Worm (Caenorhabditis elegans) whole organism, L4 larva: ENCODE data around the gene C33G3.4.

Experiments used
- D1046.2 ChIP-seq: fragments of 200-800 bp; sonication (Bioruptor generic); IDR thresholded peaks from 2 replicates; pipeline ENCODE4 v1.3.6; 2022; ENCODE audit warnings: missing genetic modification characterization, missing compliant biosample characterization
- F44E2.7 ChIP-seq: fragments of 200-800 bp; sonication (Bioruptor generic); IDR thresholded peaks from 2 replicates; pipeline ENCODE4 v2.1.2; 2022; ENCODE audit warnings: missing genetic modification characterization, missing compliant biosample characterization
- Y105C5A.15 ChIP-seq: fragments of 200-800 bp; sonication (Bioruptor generic); IDR thresholded peaks from 2 replicates; pipeline ENCODE4 v1.3.6; 2022; ENCODE audit warnings: missing genetic modification characterization, missing compliant biosample characterization
- Y5F2A.4 ChIP-seq: fragments of 200-800 bp; sonication (Bioruptor generic); optimal IDR thresholded peaks from 2 replicates; lab custom pipeline; 2018; ENCODE audit warnings: mild to moderate bottlenecking, missing genetic modification characterization, missing compliant biosample characterization
- Y75B8A.6 ChIP-seq: fragments of 200-800 bp; sonication (Bioruptor generic); IDR thresholded peaks from 2 replicates; pipeline ENCODE4 v1.3.6; 2022; ENCODE audit warnings: missing genetic modification reagents, missing genetic modification characterization, missing compliant biosample characterization
- ZK337.2 ChIP-seq: fragments of 200-800 bp; sonication (Bioruptor generic); IDR thresholded peaks from 2 replicates; pipeline ENCODE4 v1.3.6; 2022; ENCODE audit warnings: missing genetic modification reagents, missing genetic modification characterization, missing compliant biosample characterization
- arid-1 ChIP-seq: fragments of 200-800 bp; sonication (Bioruptor generic); conservative IDR thresholded peaks from 2 replicates; pipeline ENCODE4 v1.3.6; 2022; ENCODE audit warnings: missing genetic modification reagents, missing genetic modification characterization, missing compliant biosample characterization
- ceh-20 ChIP-seq: fragments of 200-800 bp; sonication (Bioruptor generic); IDR thresholded peaks from 2 replicates; pipeline ENCODE4 v1.3.6; 2022; ENCODE audit warnings: missing genetic modification reagents, missing genetic modification characterization, missing compliant biosample characterization
- ceh-82 ChIP-seq: sonication (generic microtip); optimal IDR thresholded peaks from 2 replicates; lab custom pipeline; 2017; ENCODE audit warnings: missing biosample characterization, missing genetic modification characterization
- cey-2 ChIP-seq: sonication (generic microtip); optimal IDR thresholded peaks from 3 replicates; lab custom pipeline; 2017; ENCODE audit warnings: missing genetic modification characterization, mild to moderate bottlenecking, missing compliant biosample characterization, antibody characterized with exemption, borderline replicate concordance; ENCODE audit not compliant: insufficient read depth
- ctbp-1 ChIP-seq: fragments of 200-800 bp; sonication (Bioruptor generic); IDR thresholded peaks from 2 replicates; pipeline ENCODE4 v1.3.6; 2022; ENCODE audit warnings: missing genetic modification reagents, missing genetic modification characterization, missing compliant biosample characterization
- daf-12 ChIP-seq: fragments of 150-350 bp; optimal IDR thresholded peaks from 2 replicates; lab custom pipeline; 2014; ENCODE audit warnings: missing biosample characterization, missing genetic modification reagents, missing genetic modification characterization
- daf-16 ChIP-seq, 3 experiments: sonication (generic microtip); optimal IDR thresholded peaks; 2 replicates each; lab custom pipeline; 2016 to 2017; ENCODE audit warnings: missing genetic modification characterization in 3 of 3, missing genetic modification reagents in 3 of 3, mild to moderate bottlenecking in 2 of 3, missing compliant biosample characterization in 2 of 3, missing biosample characterization in 1 of 3, moderate library complexity in 1 of 3
- dmd-8 ChIP-seq: fragments of 200-800 bp; sonication (Bioruptor generic); IDR thresholded peaks from 2 replicates; pipeline ENCODE4 v1.3.6; 2022; ENCODE audit warnings: missing genetic modification characterization, missing compliant biosample characterization
- dpl-1 ChIP-seq: fragments of 150-350 bp; optimal IDR thresholded peaks from 2 replicates; lab custom pipeline; 2014; ENCODE audit warnings: missing biosample characterization, missing genetic modification reagents, missing genetic modification characterization
- dve-1 ChIP-seq: sonication (generic microtip); optimal IDR thresholded peaks from 2 replicates; lab custom pipeline; 2017; ENCODE audit warnings: antibody characterized with exemption, mild to moderate bottlenecking, missing genetic modification characterization, missing compliant biosample characterization; ENCODE audit not compliant: insufficient read depth
- egl-27 ChIP-seq: sonication (generic microtip); optimal IDR thresholded peaks from 3 replicates; lab custom pipeline; 2017; ENCODE audit warnings: missing biosample characterization, missing genetic modification reagents, missing genetic modification characterization
- fkh-10 ChIP-seq: fragments of 150-350 bp; optimal IDR thresholded peaks from 2 replicates; lab custom pipeline; 2014; ENCODE audit warnings: missing biosample characterization, missing genetic modification reagents, missing genetic modification characterization
- gei-8 ChIP-seq: fragments of 200-800 bp; sonication (Bioruptor generic); optimal IDR thresholded peaks from 2 replicates; lab custom pipeline; 2018; ENCODE audit warnings: mild to moderate bottlenecking, missing genetic modification characterization, missing compliant biosample characterization
- hlh-30 ChIP-seq: sonication (generic microtip); optimal IDR thresholded peaks from 2 replicates; lab custom pipeline; 2017; ENCODE audit warnings: antibody characterized with exemption, mild to moderate bottlenecking, missing genetic modification characterization, missing compliant biosample characterization; ENCODE audit not compliant: insufficient read depth
- hmg-1.1 ChIP-seq: fragments of 200-800 bp; sonication (Bioruptor generic); IDR thresholded peaks from 2 replicates; pipeline ENCODE4 v1.3.6; 2022; ENCODE audit warnings: missing genetic modification reagents, missing genetic modification characterization, missing compliant biosample characterization
- lin-13 ChIP-seq: fragments of 150-350 bp; optimal IDR thresholded peaks from 2 replicates; lab custom pipeline; 2014; ENCODE audit warnings: missing biosample characterization, missing genetic modification reagents, missing genetic modification characterization
- madf-5 ChIP-seq, 2 experiments: fragments of 200-800 bp; sonication (Bioruptor generic); IDR thresholded peaks; 2 replicates each; pipeline ENCODE4 v1.3.6; 2022; ENCODE audit warnings: missing compliant biosample characterization in 2 of 2, missing genetic modification characterization in 2 of 2
- madf-9 ChIP-seq: fragments of 200-800 bp; sonication (Bioruptor generic); conservative IDR thresholded peaks from 2 replicates; pipeline ENCODE4 v1.3.6; 2022; ENCODE audit warnings: missing genetic modification reagents, missing genetic modification characterization, missing compliant biosample characterization
- mep-1 ChIP-seq: fragments of 150-350 bp; sonication (generic microtip); optimal IDR thresholded peaks from 3 replicates; lab custom pipeline; 2014; ENCODE audit warnings: missing biosample characterization, missing genetic modification characterization
- nhr-102 ChIP-seq: sonication (generic microtip); optimal IDR thresholded peaks from 2 replicates; lab custom pipeline; 2016; ENCODE audit warnings: mild to moderate bottlenecking, missing genetic modification characterization, moderate library complexity, missing compliant biosample characterization
- nhr-111 ChIP-seq: fragments of 200-800 bp; sonication (Bioruptor generic); optimal IDR thresholded peaks from 2 replicates; lab custom pipeline; 2018; ENCODE audit warnings: mild to moderate bottlenecking, missing genetic modification characterization, missing compliant biosample characterization
- nhr-28 ChIP-seq: fragments of 150-350 bp; optimal IDR thresholded peaks from 2 replicates; lab custom pipeline; 2014; ENCODE audit warnings: missing biosample characterization, missing genetic modification characterization
- nhr-41 ChIP-seq: fragments of 200-800 bp; sonication (Bioruptor generic); IDR thresholded peaks from 2 replicates; pipeline ENCODE4 v1.3.6; 2022; ENCODE audit warnings: missing genetic modification reagents, missing genetic modification characterization, missing compliant biosample characterization
- nhr-42 ChIP-seq: fragments of 200-800 bp; sonication (Bioruptor generic); IDR thresholded peaks from 2 replicates; pipeline ENCODE4 v1.3.6; 2022; ENCODE audit warnings: missing genetic modification characterization, missing compliant biosample characterization
- nhr-48 ChIP-seq: sonication (generic microtip); optimal IDR thresholded peaks from 2 replicates; lab custom pipeline; 2016; ENCODE audit warnings: mild to moderate bottlenecking, missing genetic modification characterization, missing compliant biosample characterization
- nhr-6 ChIP-seq: fragments of 150-350 bp; optimal IDR thresholded peaks from 2 replicates; lab custom pipeline; 2014; ENCODE audit warnings: missing biosample characterization, missing genetic modification characterization
- nhr-77 ChIP-seq: fragments of 150-350 bp; optimal IDR thresholded peaks from 2 replicates; lab custom pipeline; 2014; ENCODE audit warnings: missing biosample characterization, missing genetic modification characterization
- php-3 ChIP-seq: fragments of 200-800 bp; sonication (Bioruptor generic); IDR thresholded peaks from 2 replicates; pipeline ENCODE4 v1.3.6; 2022; ENCODE audit warnings: missing genetic modification reagents, missing genetic modification characterization, missing compliant biosample characterization
- rbr-2 ChIP-seq: sonication (generic microtip); optimal IDR thresholded peaks from 2 replicates; lab custom pipeline; 2016; ENCODE audit warnings: missing genotype, missing genetic modification characterization, missing compliant biosample characterization
- saeg-2 ChIP-seq: fragments of 200-800 bp; sonication (Bioruptor generic); IDR thresholded peaks from 2 replicates; pipeline ENCODE4 v1.3.6; 2022; ENCODE audit warnings: missing genetic modification reagents, missing genetic modification characterization, missing compliant biosample characterization
- sdz-12 ChIP-seq: fragments of 200-800 bp; sonication (Bioruptor generic); optimal IDR thresholded peaks from 2 replicates; lab custom pipeline; 2018; ENCODE audit warnings: mild to moderate bottlenecking, missing genetic modification characterization, missing compliant biosample characterization
- snpc-1.2 ChIP-seq: fragments of 200-800 bp; sonication (Bioruptor generic); IDR thresholded peaks from 2 replicates; pipeline ENCODE4 v1.3.6; 2022; ENCODE audit warnings: missing genetic modification reagents, missing genetic modification characterization, missing compliant biosample characterization
- snpc-4 ChIP-seq: fragments of 150-350 bp; optimal IDR thresholded peaks from 2 replicates; lab custom pipeline; 2014; ENCODE audit warnings: missing biosample characterization, missing genetic modification characterization
- spr-3 ChIP-seq: fragments of 200-800 bp; sonication (Bioruptor generic); optimal IDR thresholded peaks from 2 replicates; lab custom pipeline; 2018; ENCODE audit warnings: mild to moderate bottlenecking, missing genetic modification characterization, missing compliant biosample characterization
- tra-1 ChIP-seq: fragments of 200-800 bp; sonication (Bioruptor generic); IDR thresholded peaks from 2 replicates; pipeline ENCODE4 v1.3.6; 2022; ENCODE audit warnings: missing genetic modification reagents, missing genetic modification characterization, missing compliant biosample characterization
- unc-130 ChIP-seq: sonication (generic microtip); optimal IDR thresholded peaks from 2 replicates; lab custom pipeline; 2016; ENCODE audit warnings: missing genetic modification reagents, missing genetic modification characterization, missing compliant biosample characterization
- unc-62 ChIP-seq, 3 experiments: fragments of 150-350 bp in 1 of 3; sonication (generic microtip); optimal IDR thresholded peaks in 2 of 3; peaks in 1 of 3; 1 replicate in 1 of 3; 2 replicates in 2 of 3; lab custom pipeline; 2014 to 2017; ENCODE audit warnings: missing biosample characterization in 3 of 3, missing genetic modification characterization in 3 of 3, missing genetic modification reagents in 3 of 3, missing genotype in 1 of 3
- vab-7 ChIP-seq: fragments of 200-800 bp; sonication (Bioruptor generic); IDR thresholded peaks from 2 replicates; pipeline ENCODE4 v1.3.6; 2022; ENCODE audit warnings: missing genetic modification reagents, missing genetic modification characterization, missing compliant biosample characterization
- zag-1 ChIP-seq: fragments of 150-350 bp; optimal IDR thresholded peaks from 2 replicates; lab custom pipeline; 2014; ENCODE audit warnings: missing biosample characterization, missing genetic modification characterization
- zfp-2 ChIP-seq: sonication (generic microtip); optimal IDR thresholded peaks from 2 replicates; lab custom pipeline; 2016; ENCODE audit warnings: mild to moderate bottlenecking, missing genetic modification characterization, missing compliant biosample characterization
- zip-2 ChIP-seq: fragments of 150-350 bp; optimal IDR thresholded peaks from 2 replicates; lab custom pipeline; 2014; ENCODE audit warnings: missing biosample characterization, missing genetic modification characterization
- ztf-7 ChIP-seq: fragments of 150-350 bp; optimal IDR thresholded peaks from 2 replicates; lab custom pipeline; 2014; ENCODE audit warnings: missing biosample characterization, missing genetic modification characterization

The C33G3.4 gene

DNA sequence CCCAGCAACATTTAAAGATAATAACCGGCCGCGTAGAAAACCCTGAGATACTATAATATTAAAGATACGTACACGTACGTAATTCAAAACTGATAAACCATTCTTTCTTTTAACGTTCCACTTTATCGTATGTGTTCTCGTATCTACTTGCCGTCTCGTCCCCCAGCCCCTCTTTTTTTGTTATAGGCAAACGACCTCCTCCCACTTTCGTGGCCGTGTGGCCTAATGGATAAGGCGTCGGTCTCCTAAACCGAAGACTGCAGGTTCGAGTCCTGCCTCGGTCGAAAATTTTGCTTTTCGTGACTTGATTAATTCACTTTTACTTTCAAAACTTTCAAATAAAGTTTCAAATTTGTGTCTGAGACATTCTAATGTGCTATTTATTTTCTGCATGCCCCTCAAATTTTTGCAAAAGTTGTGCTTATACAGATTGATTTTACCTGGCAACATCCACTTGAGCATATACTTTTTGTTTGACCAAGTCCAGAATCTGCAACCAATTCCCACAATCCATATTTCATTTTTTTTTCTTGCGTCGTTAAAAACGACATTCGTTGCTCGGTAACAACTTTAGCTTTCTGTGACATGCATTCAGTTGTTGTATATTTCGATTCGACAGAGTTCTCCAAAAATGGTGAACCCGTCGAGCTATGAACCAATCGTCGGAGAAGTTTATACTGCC lies 44.7 kb downstream of the C33G3.4 start, which contains the start of gene F28H6.7:
Gene F28H6.7 (plus strand): TSS at position 632 of the 682 bp plus-strand sequence.
- TF ChIP-seq Y105C5A.15 (peak; percentile 70; the same call in 1 of the 2 replicates), dmd-8 (GFP tag; lab: Robert Waterston, UW) (peak; percentile 79), ZK337.2 (peak; percentile 60), ceh-20 (peak; percentile 63; the same call in 1 of the 2 replicates), arid-1 (GFP tag; lab: Robert Waterston, UW) (peak; percentile 68), gei-8 (GFP tag; lab: Kevin White, UChicago) (peak; percentile 30), nhr-111 (peak; percentile 8), Y75B8A.6 (GFP tag; lab: Robert Waterston, UW) (0 out of 2 replicates have a peak, but pooled peaks have one; percentile 11), dve-1 (no peak), lin-13 (GFP tag; lab: Kevin White, UChicago) (peak; percentile 26), fkh-10 (GFP tag; lab: Kevin White, UChicago) (no peak), spr-3 (GFP tag; lab: Kevin White, UChicago) (peak; percentile 66), rbr-2 (tag; lab: Kevin White, UChicago) (peak; percentile 61), nhr-77 (tag; lab: Kevin White, UChicago) (peak; percentile 33), nhr-6 (no peak), sdz-12 (GFP tag; lab: Kevin White, UChicago) (peak; percentile 43), dpl-1 (peak; percentile 32), hlh-30 (tag; lab: Kevin White, UChicago) (peak; percentile 48), php-3 (GFP tag; lab: Robert Waterston, UW) (peak; percentile 58; the same call in 1 of the 2 replicates), nhr-41 (0 out of 2 replicates have a peak, but pooled peaks have one; percentile 64), snpc-1.2 (GFP tag; lab: Robert Waterston, UW) (peak; percentile 76), zfp-2 (tag; lab: Kevin White, UChicago) (peak; percentile 9), daf-12 (tag; lab: Kevin White, UChicago) (no peak), zip-2 (tag; lab: Kevin White, UChicago) (no peak), tra-1 (GFP tag; lab: Robert Waterston, UW) (peak; percentile 59; the same call in 1 of the 2 replicates), ceh-82 (no peak), unc-130 (peak; percentile 16), D1046.2 (GFP tag; lab: Robert Waterston, UW) (peak; percentile 75; the same call in 1 of the 2 replicates), zag-1 (no peak), unc-62 (GFP tag; optimal IDR thresholded peaks at IDR 0.05 in 1 of 2; lab: Kevin White, UChicago) (no peak), unc-62 (tag; optimal IDR thresholded peaks at IDR 0.05; lab: Kevin White, UChicago) (no peak), nhr-42 (GFP tag; lab: Robert Waterston, UW) (no peak), ztf-7 (peak; percentile 17), mep-1 (tag; lab: Kevin White, UChicago) (peak; percentile 52), cey-2 (tag; lab: Kevin White, UChicago) (no peak), F44E2.7 (GFP tag; lab: Robert Waterston, UW) (0 out of 2 replicates have a peak, but pooled peaks have one; percentile 47), nhr-48 (no peak), ctbp-1 (GFP tag; lab: Robert Waterston, UW) (no peak; the same call in none of the 2 replicates), madf-5 (GFP tag; IDR thresholded peaks at IDR 0.05; lab: Robert Waterston, UW) (peak in 1 of 2 experiments; percentile 30; a peak in 1 of 4 replicates), nhr-102 (tag; lab: Kevin White, UChicago) (peak; percentile 43), nhr-28 (tag; lab: Kevin White, UChicago) (peak; percentile 17), snpc-4 (tag; lab: Kevin White, UChicago) (no peak), madf-9 (GFP tag; lab: Robert Waterston, UW) (0 out of 2 replicates have a peak, but pooled peaks have one; percentile 22), vab-7 (GFP tag; lab: Robert Waterston, UW) (peak; percentile 81), hmg-1.1 (peak; percentile 82), saeg-2 (GFP tag; lab: Robert Waterston, UW) (0 out of 2 replicates have a peak, but pooled peaks have one; percentile 16), Y5F2A.4 (peak; percentile 52), egl-27 (tag; lab: Kevin White, UChicago) (no peak), daf-16 (GFP tag; optimal IDR thresholded peaks at IDR 0.05; lab: Kevin White, UChicago) (peak; percentile 10 to 58), daf-16 (tag; optimal IDR thresholded peaks at IDR 0.05; lab: Kevin White, UChicago) (peak; percentile 42)
